Fruit fly (Drosophila melanogaster) whole organism, embryonic: Measurements from ENCODE around the gene CG15418.

Source experiments
- Ada2b ChIP-seq: fragments of 200-800 bp; sonication (Bioruptor generic); IDR thresholded peaks from 2 replicates; pipeline ENCODE4 v1.3.6; 2022; ENCODE audit warnings: missing biosample characterization, missing genetic modification characterization
- Atf-2 ChIP-seq: fragments of 200-800 bp; sonication (Bioruptor generic); optimal IDR thresholded peaks from 2 replicates; lab custom pipeline; 2016; ENCODE audit warnings: missing biosample characterization, missing genetic modification characterization
- B-H1 ChIP-seq: fragments of 200-800 bp; sonication (Bioruptor generic); IDR thresholded peaks from 3 replicates; pipeline ENCODE4 v1.3.6; 2022; ENCODE audit warnings: missing biosample characterization, missing genetic modification characterization
- CG10654 ChIP-seq: fragments of 200-800 bp; sonication (Bioruptor generic); optimal IDR thresholded peaks from 2 replicates; lab custom pipeline; 2016; ENCODE audit warnings: missing biosample characterization, missing genetic modification characterization
- CG11398 ChIP-seq: fragments of 200-800 bp; sonication (Bioruptor generic); optimal IDR thresholded peaks from 2 replicates; lab custom pipeline; 2016; ENCODE audit warnings: missing biosample characterization, missing genetic modification characterization
- CG11560 ChIP-seq: fragments of 200-800 bp; sonication (Bioruptor generic); IDR thresholded peaks from 3 replicates; pipeline ENCODE4 v1.3.6; 2022; ENCODE audit warnings: missing biosample characterization, missing genetic modification characterization
- CG11695 ChIP-seq: fragments of 200-800 bp; sonication (Bioruptor generic); IDR thresholded peaks from 3 replicates; pipeline ENCODE4 v1.3.6; 2022; ENCODE audit warnings: missing biosample characterization, missing genetic modification characterization
- CG11723 ChIP-seq: fragments of 200-800 bp; sonication (Bioruptor generic); optimal IDR thresholded peaks from 2 replicates; lab custom pipeline; 2017; ENCODE audit warnings: missing biosample characterization, mild to moderate bottlenecking, missing genetic modification characterization
- CG12104 ChIP-seq: fragments of 200-800 bp; sonication (Bioruptor generic); optimal IDR thresholded peaks from 3 replicates; lab custom pipeline; 2016; ENCODE audit warnings: missing biosample characterization, missing genetic modification characterization
- CG12391 ChIP-seq: fragments of 200-800 bp; sonication (Bioruptor generic); optimal IDR thresholded peaks from 3 replicates; lab custom pipeline; 2018; ENCODE audit warnings: missing biosample characterization, mild to moderate bottlenecking, missing genetic modification characterization, moderate library complexity
- CG12942 ChIP-seq: fragments of 200-800 bp; sonication (Bioruptor generic); optimal IDR thresholded peaks from 3 replicates; lab custom pipeline; 2016; ENCODE audit warnings: missing biosample characterization, missing genetic modification characterization
- CG14441 ChIP-seq: fragments of 200-800 bp; sonication (Bioruptor generic); IDR thresholded peaks from 2 replicates; pipeline ENCODE4 v1.3.6; 2022; ENCODE audit warnings: missing biosample characterization, missing genetic modification characterization
- CG14710 ChIP-seq: fragments of 200-800 bp; sonication (Bioruptor generic); optimal IDR thresholded peaks from 3 replicates; lab custom pipeline; 2019; ENCODE audit warnings: missing biosample characterization, mild to moderate bottlenecking, missing genetic modification characterization, moderate library complexity
- CG15601 ChIP-seq: fragments of 200-800 bp; sonication (Bioruptor generic); optimal IDR thresholded peaks from 3 replicates; lab custom pipeline; 2019; ENCODE audit warnings: missing biosample characterization, mild to moderate bottlenecking, missing genetic modification characterization, moderate library complexity
- CG17359 ChIP-seq: fragments of 200-800 bp; sonication (Bioruptor generic); optimal IDR thresholded peaks from 3 replicates; lab custom pipeline; 2018; ENCODE audit warnings: missing biosample characterization, mild to moderate bottlenecking, missing genetic modification characterization, moderate library complexity
- CG18476 ChIP-seq: fragments of 200-800 bp; sonication (Bioruptor generic); optimal IDR thresholded peaks from 2 replicates; lab custom pipeline; 2016; ENCODE audit warnings: missing biosample characterization, mild to moderate bottlenecking, missing genetic modification characterization
- CG18619 ChIP-seq: fragments of 200-800 bp; sonication (Bioruptor generic); optimal IDR thresholded peaks from 3 replicates; lab custom pipeline; 2017; ENCODE audit warnings: missing biosample characterization, mild to moderate bottlenecking, missing genetic modification characterization
- CG2889 ChIP-seq: fragments of 200-800 bp; sonication (Bioruptor generic); IDR thresholded peaks from 3 replicates; pipeline ENCODE4 v1.3.6; 2022; ENCODE audit warnings: missing biosample characterization, missing genetic modification characterization
- CG31388 ChIP-seq: fragments of 200-800 bp; sonication (Bioruptor generic); optimal IDR thresholded peaks from 2 replicates; lab custom pipeline; 2016; ENCODE audit warnings: missing biosample characterization, missing genetic modification characterization
- CG32772 ChIP-seq: fragments of 200-800 bp; sonication (Bioruptor generic); IDR thresholded peaks from 2 replicates; pipeline ENCODE4 v1.3.6; 2022; ENCODE audit warnings: missing biosample characterization, missing genetic modification characterization
- CG6854 ChIP-seq: fragments of 200-800 bp; sonication (Bioruptor generic); optimal IDR thresholded peaks from 3 replicates; lab custom pipeline; 2017; ENCODE audit warnings: missing biosample characterization, mild to moderate bottlenecking, missing genetic modification characterization
- CG7357 ChIP-seq: fragments of 200-800 bp; sonication (Bioruptor generic); IDR thresholded peaks from 3 replicates; pipeline ENCODE4 v1.3.6; 2022; ENCODE audit warnings: missing biosample characterization, missing genetic modification characterization
- CG8281 ChIP-seq: fragments of 200-800 bp; sonication (Bioruptor generic); optimal IDR thresholded peaks from 2 replicates; lab custom pipeline; 2018; ENCODE audit warnings: missing biosample characterization, mild to moderate bottlenecking, missing genetic modification characterization, moderate library complexity
- CG8359 ChIP-seq: fragments of 200-800 bp; sonication (Bioruptor generic); optimal IDR thresholded peaks from 2 replicates; lab custom pipeline; 2017; ENCODE audit warnings: missing biosample characterization, mild to moderate bottlenecking, missing genetic modification characterization, borderline replicate concordance
- CoRest ChIP-seq: fragments of 200-800 bp; sonication (Bioruptor generic); optimal IDR thresholded peaks from 3 replicates; lab custom pipeline; 2018; ENCODE audit warnings: missing biosample characterization, mild to moderate bottlenecking, missing genetic modification characterization, moderate library complexity
- Gug ChIP-seq: fragments of 200-800 bp; sonication (Bioruptor generic); IDR thresholded peaks from 4 replicates; pipeline ENCODE4 v1.3.6; 2022; ENCODE audit warnings: missing biosample characterization, missing genetic modification characterization
- H2.0 ChIP-seq: fragments of 200-800 bp; sonication (Bioruptor generic); IDR thresholded peaks from 2 replicates; pipeline ENCODE4 v1.3.6; 2022; ENCODE audit warnings: missing biosample characterization, missing genetic modification characterization
- Hr78 ChIP-seq, 2 experiments: fragments of 200-800 bp in 1 of 2; fragments of >200 bp in 1 of 2; sonication (Bioruptor generic) in 1 of 2; optimal IDR thresholded peaks; 2 replicates each; lab custom pipeline; 2017 to 2019; ENCODE audit warnings: missing biosample characterization in 2 of 2, missing genetic modification characterization in 2 of 2, mild to moderate bottlenecking in 1 of 2, moderate library complexity in 1 of 2
- Hsf ChIP-seq: fragments of 200-800 bp; sonication (Bioruptor generic); optimal IDR thresholded peaks from 3 replicates; lab custom pipeline; 2016; ENCODE audit warnings: missing biosample characterization, missing genetic modification characterization
- MBD-R2 ChIP-seq: fragments of 200-800 bp; sonication (Bioruptor generic); IDR thresholded peaks from 2 replicates; pipeline ENCODE4 v1.3.6; 2022; ENCODE audit warnings: missing biosample characterization, missing genetic modification characterization
- Myb ChIP-seq: fragments of 200-800 bp; sonication (Bioruptor generic); optimal IDR thresholded peaks from 2 replicates; lab custom pipeline; 2016; ENCODE audit warnings: missing biosample characterization, missing genetic modification characterization
- NfI ChIP-seq: fragments of 200-800 bp; sonication (Bioruptor generic); optimal IDR thresholded peaks from 3 replicates; lab custom pipeline; 2018; ENCODE audit warnings: missing biosample characterization, mild to moderate bottlenecking, missing genetic modification characterization, moderate library complexity
- Six4 ChIP-seq: fragments of 200-800 bp; sonication (Bioruptor generic); optimal IDR thresholded peaks from 2 replicates; lab custom pipeline; 2016; ENCODE audit warnings: missing biosample characterization, missing genetic modification characterization
- Sox102F ChIP-seq: fragments of 200-800 bp; sonication (Bioruptor generic); optimal IDR thresholded peaks from 2 replicates; lab custom pipeline; 2018; ENCODE audit warnings: missing biosample characterization, mild to moderate bottlenecking, missing genetic modification characterization, moderate library complexity
- Xbp1 ChIP-seq: fragments of 200-800 bp; sonication (Bioruptor generic); optimal IDR thresholded peaks from 3 replicates; lab custom pipeline; 2016; ENCODE audit warnings: missing biosample characterization, mild to moderate bottlenecking, missing genetic modification characterization
- bowl ChIP-seq: fragments of 200-800 bp; sonication (Bioruptor generic); IDR thresholded peaks from 2 replicates; pipeline ENCODE4 v1.3.6; 2022; ENCODE audit warnings: missing biosample characterization, missing genetic modification characterization
- chinmo ChIP-seq: fragments of 200-800 bp; sonication (Bioruptor generic); IDR thresholded peaks from 4 replicates; pipeline ENCODE4 v1.3.6; 2022; ENCODE audit warnings: missing biosample characterization, missing genetic modification characterization; ENCODE audit not compliant: partially characterized antibody
- chn ChIP-seq: fragments of 200-800 bp; sonication (Bioruptor generic); optimal IDR thresholded peaks from 2 replicates; lab custom pipeline; 2016; ENCODE audit warnings: missing biosample characterization, missing genetic modification characterization
- croc ChIP-seq: fragments of 200-800 bp; sonication (Bioruptor generic); conservative IDR thresholded peaks from 3 replicates; pipeline ENCODE4 v1.3.6; 2022; ENCODE audit warnings: missing biosample characterization, missing genetic modification characterization
- en ChIP-seq: fragments of 200-800 bp; sonication (Bioruptor generic); optimal IDR thresholded peaks from 2 replicates; lab custom pipeline; 2016; ENCODE audit warnings: missing biosample characterization, missing genetic modification characterization
- fu2 ChIP-seq: fragments of 200-800 bp; sonication (Bioruptor generic); optimal IDR thresholded peaks from 2 replicates; lab custom pipeline; 2016; ENCODE audit warnings: missing biosample characterization, missing genetic modification characterization
- gsb-n ChIP-seq: fragments of 200-800 bp; sonication (Bioruptor generic); optimal IDR thresholded peaks from 3 replicates; lab custom pipeline; 2018; ENCODE audit warnings: missing biosample characterization, mild to moderate bottlenecking, missing genetic modification characterization
- hb ChIP-seq: fragments of 200-800 bp; sonication (Bioruptor generic); IDR thresholded peaks from 3 replicates; pipeline ENCODE4 v1.3.6; 2022; ENCODE audit warnings: missing biosample characterization, missing genetic modification characterization; ENCODE audit not compliant: partially characterized antibody
- hkb ChIP-seq, 2 experiments: fragments of 200-800 bp in 1 of 2; fragments of >200 bp in 1 of 2; sonication (Bioruptor generic) in 1 of 2; IDR thresholded peaks in 1 of 2; optimal IDR thresholded peaks in 1 of 2; 2 replicates each; pipeline versions ENCODE4 v1.3.6 to Lab custom; 2017 to 2022; ENCODE audit warnings: missing biosample characterization in 1 of 2, missing genetic modification characterization in 1 of 2
- ken ChIP-seq: fragments of 200-800 bp; sonication (Bioruptor generic); IDR thresholded peaks from 3 replicates; pipeline ENCODE4 v1.3.6; 2022; ENCODE audit warnings: missing biosample characterization, missing genetic modification characterization
- nmo ChIP-seq: fragments of 200-800 bp; sonication (Bioruptor generic); optimal IDR thresholded peaks from 2 replicates; lab custom pipeline; 2018; ENCODE audit warnings: missing biosample characterization, mild to moderate bottlenecking, missing genetic modification characterization, moderate library complexity
- oc ChIP-seq: fragments of 200-800 bp; sonication (Bioruptor generic); optimal IDR thresholded peaks from 2 replicates; lab custom pipeline; 2018; ENCODE audit warnings: missing biosample characterization, mild to moderate bottlenecking, missing genetic modification characterization, moderate library complexity
- peb ChIP-seq: fragments of 200-800 bp; sonication (Bioruptor generic); IDR thresholded peaks from 2 replicates; pipeline ENCODE4 v1.3.6; 2022; ENCODE audit warnings: missing biosample characterization, missing genetic modification characterization
- unc-4 ChIP-seq: fragments of 200-800 bp; sonication (Bioruptor generic); IDR thresholded peaks from 2 replicates; pipeline ENCODE4 v1.3.6; 2022; ENCODE audit warnings: missing biosample characterization, missing genetic modification characterization; ENCODE audit not compliant: partially characterized antibody

Gene CG15418

dm6 chr2L:3573172-3573755 lies 48.2 kb downstream of the CG15418 start (continued):
- no peak for TF ChIP-seq CG8359 (GFP tag; lab: Kevin White, UChicago)
- TF ChIP-seq CG2889, result no peak
- TF ChIP-seq Atf-2 (GFP tag; lab: Kevin White, UChicago), result peak; percentile 30
- TF ChIP-seq CG17359 (tag; lab: Kevin White, UChicago), result peak; percentile 45
- TF ChIP-seq CoRest (tag; lab: Kevin White, UChicago), result peak; percentile 82
- TF ChIP-seq CG7357 (GFP tag; lab: Robert Waterston, UW), result peak; percentile 74; the same call in 2 of the 3 replicates
- peak; percentile 44; the same call in 1 of the 2 replicates for TF ChIP-seq peb
- peak; percentile 42 for TF ChIP-seq Six4 (GFP tag; lab: Kevin White, UChicago)
- TF ChIP-seq bowl (GFP tag; lab: Robert Waterston, UW), result no peak
- peak; percentile 60; the same call in 2 of the 3 replicates for TF ChIP-seq croc (GFP tag; lab: Robert Waterston, UW)
- peak; percentile 27; the same call in 1 of the 2 replicates for TF ChIP-seq H2.0 (GFP tag; lab: Robert Waterston, UW)
- peak; percentile 25 for TF ChIP-seq CG6854 (GFP tag; lab: Kevin White, UChicago)
- TF ChIP-seq CG14441 (GFP tag; lab: Robert Waterston, UW), result peak; percentile 56
- no peak for TF ChIP-seq hb (GFP tag; lab: Robert Waterston, UW)
- TF ChIP-seq gsb-n (tag; lab: Kevin White, UChicago), result peak; percentile 44
- no peak for TF ChIP-seq CG11560 (tag; lab: Robert Waterston, UW)
- peak; percentile 44; the same call in 1 of the 2 replicates for TF ChIP-seq CG32772 (GFP tag; lab: Robert Waterston, UW)
- peak; percentile 29; the same call in 1 of the 4 replicates for TF ChIP-seq Gug (GFP tag; lab: Robert Waterston, UW)
- TF ChIP-seq CG11398 (GFP tag; lab: Kevin White, UChicago), result no peak
- peak; percentile 49 for TF ChIP-seq Hsf (GFP tag; lab: Kevin White, UChicago)
- TF ChIP-seq Hr78 (GFP tag; optimal IDR thresholded peaks at IDR 0.05; lab: Kevin White, UChicago), result no peak
- TF ChIP-seq nmo (GFP tag; lab: Kevin White, UChicago), result peak; percentile 88
- peak; percentile 53 for TF ChIP-seq CG12942
- peak; percentile 49 for TF ChIP-seq en (GFP tag; lab: Kevin White, UChicago)
- peak; percentile 39; the same call in 2 of the 3 replicates for TF ChIP-seq B-H1 (GFP tag; lab: Robert Waterston, UW)
- TF ChIP-seq chinmo (GFP tag; lab: Robert Waterston, UW), result peak; percentile 66; the same call in 1 of the 4 replicates
- peak; percentile 66 for TF ChIP-seq NfI (GFP tag; lab: Kevin White, UChicago)
- TF ChIP-seq Sox102F, result peak; percentile 77
- TF ChIP-seq CG15601 (tag; lab: Kevin White, UChicago), result peak; percentile 45
- peak; percentile 30 for TF ChIP-seq Myb (GFP tag; lab: Kevin White, UChicago)
- TF ChIP-seq CG10654, result peak; percentile 47
- TF ChIP-seq CG11695 (GFP tag; lab: Robert Waterston, UW), result peak; percentile 69; the same call in 2 of the 3 replicates
- peak; percentile 38 for TF ChIP-seq CG11723 (GFP tag; lab: Kevin White, UChicago)
- peak; percentile 57 for TF ChIP-seq CG14710 (tag; lab: Kevin White, UChicago)
- peak; percentile 69 for TF ChIP-seq Xbp1
- no peak for TF ChIP-seq unc-4 (GFP tag; lab: Robert Waterston, UW)
- peak; percentile 77 for TF ChIP-seq CG12391 (tag; lab: Kevin White, UChicago)
- TF ChIP-seq MBD-R2, result no peak
- TF ChIP-seq CG18476, result peak; percentile 3
- TF ChIP-seq hkb (optimal IDR thresholded peaks at IDR 0.05; lab: Kevin White, UChicago), result no peak
- TF ChIP-seq hkb (GFP tag; IDR thresholded peaks at IDR 0.05; lab: Robert Waterston, UW), result peak; percentile 72
- peak; percentile 34 for TF ChIP-seq CG18619 (GFP tag; lab: Kevin White, UChicago)
- TF ChIP-seq CG8281 (tag; lab: Kevin White, UChicago), result no peak
- peak; percentile 23 for TF ChIP-seq fu2
- peak; percentile 47 for TF ChIP-seq Ada2b
- peak; percentile 48; the same call in 2 of the 3 replicates for TF ChIP-seq ken (GFP tag; lab: Robert Waterston, UW)
- TF ChIP-seq CG31388 (GFP tag; lab: Kevin White, UChicago), result no peak
- peak; percentile 48 for TF ChIP-seq chn (GFP tag; lab: Kevin White, UChicago)
- TF ChIP-seq oc (tag; lab: Kevin White, UChicago), result peak; percentile 44
- TF ChIP-seq CG12104 (GFP tag; lab: Kevin White, UChicago), result peak; percentile 20
